Fruit fly (Drosophila melanogaster) whole organism, adult: ENCODE data around the gene CG33203.

Experiments
- CG11617 ChIP-seq: fragments of 200-800 bp; sonication (Bioruptor generic); optimal IDR thresholded peaks from 2 replicates; lab custom pipeline; 2017; ENCODE audit warnings: mild to moderate bottlenecking, missing biosample characterization, missing genetic modification reagents, missing genetic modification characterization
- CG12768 ChIP-seq: fragments of 200-800 bp; sonication (Bioruptor generic); optimal IDR thresholded peaks from 2 replicates; lab custom pipeline; 2017; ENCODE audit warnings: missing biosample characterization, missing genetic modification characterization, mild to moderate bottlenecking, moderate library complexity, missing genetic modification reagents
- CG14711 ChIP-seq: fragments of 200-800 bp; sonication (Bioruptor generic); optimal IDR thresholded peaks from 2 replicates; lab custom pipeline; 2018; ENCODE audit warnings: missing biosample characterization, mild to moderate bottlenecking, missing genetic modification characterization, moderate library complexity
- CG1620 ChIP-seq: fragments of 200-800 bp; sonication (Bioruptor generic); optimal IDR thresholded peaks from 2 replicates; lab custom pipeline; 2016; ENCODE audit warnings: missing biosample characterization, missing genetic modification characterization
- CG33017 ChIP-seq: fragments of 200-800 bp; sonication (Bioruptor generic); optimal IDR thresholded peaks from 2 replicates; lab custom pipeline; 2018; ENCODE audit warnings: missing biosample characterization, mild to moderate bottlenecking, missing genetic modification characterization, moderate library complexity
- CG5204 ChIP-seq: fragments of 200-800 bp; sonication (Bioruptor generic); optimal IDR thresholded peaks from 2 replicates; lab custom pipeline; 2016; ENCODE audit warnings: missing biosample characterization, missing genetic modification characterization
- CG7045 ChIP-seq: fragments of 200-800 bp; sonication (Bioruptor generic); optimal IDR thresholded peaks from 2 replicates; lab custom pipeline; 2017; ENCODE audit warnings: missing biosample characterization, mild to moderate bottlenecking, missing genetic modification characterization
- CG7101 ChIP-seq: fragments of 200-800 bp; sonication (Bioruptor generic); optimal IDR thresholded peaks from 2 replicates; lab custom pipeline; 2018; ENCODE audit warnings: missing biosample characterization, mild to moderate bottlenecking, missing genetic modification characterization, moderate library complexity
- Clk ChIP-seq: fragments of 200-800 bp; sonication (Bioruptor generic); optimal IDR thresholded peaks from 2 replicates; lab custom pipeline; 2017; ENCODE audit warnings: missing biosample characterization, missing genetic modification characterization
- Hr96 ChIP-seq: fragments of 200-800 bp; sonication (Bioruptor generic); optimal IDR thresholded peaks from 2 replicates; lab custom pipeline; 2016; ENCODE audit warnings: missing biosample characterization, missing genetic modification characterization
- Mnt ChIP-seq: fragments of 200-800 bp; sonication (Bioruptor generic); optimal IDR thresholded peaks from 2 replicates; lab custom pipeline; 2016; ENCODE audit warnings: missing biosample characterization, mild to moderate bottlenecking, missing genetic modification characterization
- bab1 ChIP-seq: fragments of 200-800 bp; sonication (Bioruptor generic); optimal IDR thresholded peaks from 3 replicates; lab custom pipeline; 2019; ENCODE audit warnings: missing biosample characterization, mild to moderate bottlenecking, missing genetic modification characterization, moderate library complexity
- cic ChIP-seq: fragments of 200-800 bp; sonication (Bioruptor generic); optimal IDR thresholded peaks from 2 replicates; lab custom pipeline; 2017; ENCODE audit warnings: missing biosample characterization, mild to moderate bottlenecking, missing genetic modification characterization, moderate library complexity
- cnc ChIP-seq, 2 experiments: fragments of >200 bp; optimal IDR thresholded peaks; 2 replicates each; lab custom pipeline; 2017
- kay ChIP-seq: fragments of 200-800 bp; sonication (Bioruptor generic); peaks from one replicate; lab custom pipeline; 2016; ENCODE audit warnings: missing biosample characterization, missing genetic modification characterization, borderline replicate concordance
- ovo ChIP-seq: fragments of 200-800 bp; sonication (Bioruptor generic); optimal IDR thresholded peaks from 2 replicates; lab custom pipeline; 2016; ENCODE audit warnings: missing biosample characterization, missing genetic modification characterization
- pad ChIP-seq: fragments of 200-800 bp; sonication (Bioruptor generic); optimal IDR thresholded peaks from 3 replicates; lab custom pipeline; 2017; ENCODE audit warnings: missing biosample characterization, missing genetic modification characterization, mild to moderate bottlenecking, moderate library complexity, missing genetic modification reagents
- tj ChIP-seq: fragments of 200-800 bp; sonication (Bioruptor generic); optimal IDR thresholded peaks from 3 replicates; lab custom pipeline; 2017; ENCODE audit warnings: missing biosample characterization, mild to moderate bottlenecking, missing genetic modification characterization, moderate library complexity
- toe ChIP-seq: fragments of 200-800 bp; sonication (Bioruptor generic); optimal IDR thresholded peaks from 2 replicates; lab custom pipeline; 2016; ENCODE audit warnings: missing biosample characterization, missing genetic modification characterization

Gene CG33203

dm6 chr3R:28860582-28860981, 26.9 kb downstream of the CG33203 start:
- TF ChIP-seq CG1620 (GFP tag; lab: Kevin White, UChicago) (no peak), CG7045 (no peak), CG14711 (tag; lab: Kevin White, UChicago) (no peak), CG11617 (GFP tag; lab: Kevin White, UChicago) (no peak), CG7101 (tag; lab: Kevin White, UChicago) (no peak), CG5204 (GFP tag; lab: Kevin White, UChicago) (no peak), cic (GFP tag; lab: Kevin White, UChicago) (no peak), bab1 (GFP tag; lab: Kevin White, UChicago) (no peak), CG12768 (GFP tag; lab: Kevin White, UChicago) (no peak), pad (GFP tag; lab: Kevin White, UChicago) (no peak), CG33017 (no peak), ovo (GFP tag; lab: Kevin White, UChicago) (no peak), kay (GFP tag; lab: Kevin White, UChicago) (no peak), tj (GFP tag; lab: Kevin White, UChicago) (no peak), Mnt (GFP tag; lab: Kevin White, UChicago) (no peak), Clk (no peak), cnc (optimal IDR thresholded peaks at IDR 0.05; lab: Kevin White, UChicago) (no peak)

dm6 chr3R:28859058-28859526, 28.4 kb downstream of the CG33203 start, which contains the start of gene Inx3:
TSS of gene Inx3 (minus strand) at chr3R:28859497.
- no peak for TF ChIP-seq CG7045
- peak; percentile 82 for TF ChIP-seq tj (GFP tag; lab: Kevin White, UChicago)
- peak; percentile 12 for TF ChIP-seq CG7101 (tag; lab: Kevin White, UChicago)
- TF ChIP-seq pad (GFP tag; lab: Kevin White, UChicago) = peak; percentile 7
- no peak for TF ChIP-seq CG11617 (GFP tag; lab: Kevin White, UChicago)
- peak; percentile 45 for TF ChIP-seq Mnt (GFP tag; lab: Kevin White, UChicago)
- TF ChIP-seq bab1 (GFP tag; lab: Kevin White, UChicago) = peak; percentile 60
- no peak for TF ChIP-seq Hr96 (GFP tag; lab: Kevin White, UChicago)
- no peak for TF ChIP-seq CG33017
- TF ChIP-seq CG5204 (GFP tag; lab: Kevin White, UChicago) = no peak
- no peak for TF ChIP-seq CG12768 (GFP tag; lab: Kevin White, UChicago)
- TF ChIP-seq cic (GFP tag; lab: Kevin White, UChicago) = peak; percentile 18

- no peak for TF ChIP-seq CG11617 (GFP tag; lab: Kevin White, UChicago)
- TF ChIP-seq cnc (optimal IDR thresholded peaks at IDR 0.05; lab: Kevin White, UChicago) = no peak
- peak; percentile 27 for TF ChIP-seq tj (GFP tag; lab: Kevin White, UChicago)
- TF ChIP-seq CG1620 (GFP tag; lab: Kevin White, UChicago) = no peak
- TF ChIP-seq Hr96 (GFP tag; lab: Kevin White, UChicago) = no peak
Observed at dm6 chr3R:28858241-28858647, 29.3 kb downstream of the CG33203 start.

- TF ChIP-seq kay (GFP tag; lab: Kevin White, UChicago) (no peak), Mnt (GFP tag; lab: Kevin White, UChicago) (no peak), CG7101 (tag; lab: Kevin White, UChicago) (no peak), CG5204 (GFP tag; lab: Kevin White, UChicago) (no peak)
Observed at dm6 chr3R:28857287-28858024, 30.1 kb downstream of the CG33203 start.

- TF ChIP-seq CG11617 (GFP tag; lab: Kevin White, UChicago) (no peak), tj (GFP tag; lab: Kevin White, UChicago) (peak; percentile 92), ovo (GFP tag; lab: Kevin White, UChicago) (no peak)
Observed at dm6 chr3R:28856829-28857228, 30.7 kb downstream of the CG33203 start.

dm6 chr3R:28856140-28856539, 31.4 kb downstream of the CG33203 start:
- TF ChIP-seq Clk (no peak), Mnt (GFP tag; lab: Kevin White, UChicago) (no peak), tj (GFP tag; lab: Kevin White, UChicago) (no peak), toe (GFP tag; lab: Kevin White, UChicago) (no peak), ovo (GFP tag; lab: Kevin White, UChicago) (no peak), bab1 (GFP tag; lab: Kevin White, UChicago) (no peak), cnc (optimal IDR thresholded peaks at IDR 0.05; lab: Kevin White, UChicago) (no peak), pad (GFP tag; lab: Kevin White, UChicago) (no peak), CG14711 (tag; lab: Kevin White, UChicago) (no peak), Hr96 (GFP tag; lab: Kevin White, UChicago) (no peak), CG11617 (GFP tag; lab: Kevin White, UChicago) (no peak), CG5204 (GFP tag; lab: Kevin White, UChicago) (no peak), CG33017 (no peak), CG7045 (no peak)

- TF ChIP-seq CG5204 (GFP tag; lab: Kevin White, UChicago) (no peak), bab1 (GFP tag; lab: Kevin White, UChicago) (no peak)
Observed at dm6 chr3R:28851966-28852377, 35.5 kb downstream of the CG33203 start.
